Worm (Caenorhabditis elegans): ENCODE data around the gene R04F11.5.

- TF ChIP-seq ama-1 (optimal IDR thresholded peaks at IDR 0.05) (no peak), pes-1 (GFP tag; IDR thresholded peaks at IDR 0.05) (no peak), F13C5.2 (tag; optimal IDR thresholded peaks at IDR 0.05) (no peak), hmbx-1 (tag; optimal IDR thresholded peaks at IDR 0.05) (no peak), ets-7 (tag; optimal IDR thresholded peaks at IDR 0.05) (no peak), B0310.2 (tag; optimal IDR thresholded peaks at IDR 0.05) (no peak), flt-1 (GFP tag; IDR thresholded peaks at IDR 0.05) (no peak), aly-1 (tag; optimal IDR thresholded peaks at IDR 0.05) (no peak), tbx-11 (GFP tag; IDR thresholded peaks at IDR 0.05) (no peak), hmg-4 (GFP tag; optimal IDR thresholded peaks at IDR 0.05) (no peak)
Observed at ce11 chrV:12326638-12327037, 8.8 kb upstream of the R04F11.5 start.
